Fruit fly (Drosophila melanogaster): ENCODE measurements around the gene Idgf2.

dm6 chr2L:16476517-16476916 is 29.4 kb downstream of the Idgf2 start:
- TF ChIP-seq psq (optimal IDR thresholded peaks at IDR 0.05) (no peak), Sin3A (optimal IDR thresholded peaks at IDR 0.05) (no peak), Myc (optimal IDR thresholded peaks at IDR 0.05) (no peak), insv (optimal IDR thresholded peaks at IDR 0.05) (no peak), h (optimal IDR thresholded peaks at IDR 0.05) (no peak)

Measured in Kc167 (cell line).